Fruit fly (Drosophila melanogaster) whole organism, adult: ENCODE data around the gene CG14459.

ENCODE experiments used
- CG11617 ChIP-seq: fragments of 200-800 bp; sonication (Bioruptor generic); optimal IDR thresholded peaks from 2 replicates; lab custom pipeline; 2017; ENCODE audit warnings: mild to moderate bottlenecking, missing biosample characterization, missing genetic modification reagents, missing genetic modification characterization
- CG12768 ChIP-seq: fragments of 200-800 bp; sonication (Bioruptor generic); optimal IDR thresholded peaks from 2 replicates; lab custom pipeline; 2017; ENCODE audit warnings: missing biosample characterization, missing genetic modification characterization, mild to moderate bottlenecking, moderate library complexity, missing genetic modification reagents
- CG14711 ChIP-seq: fragments of 200-800 bp; sonication (Bioruptor generic); optimal IDR thresholded peaks from 2 replicates; lab custom pipeline; 2018; ENCODE audit warnings: missing biosample characterization, mild to moderate bottlenecking, missing genetic modification characterization, moderate library complexity
- CG1620 ChIP-seq: fragments of 200-800 bp; sonication (Bioruptor generic); optimal IDR thresholded peaks from 2 replicates; lab custom pipeline; 2016; ENCODE audit warnings: missing biosample characterization, missing genetic modification characterization
- CG33017 ChIP-seq: fragments of 200-800 bp; sonication (Bioruptor generic); optimal IDR thresholded peaks from 2 replicates; lab custom pipeline; 2018; ENCODE audit warnings: missing biosample characterization, mild to moderate bottlenecking, missing genetic modification characterization, moderate library complexity
- CG5204 ChIP-seq: fragments of 200-800 bp; sonication (Bioruptor generic); optimal IDR thresholded peaks from 2 replicates; lab custom pipeline; 2016; ENCODE audit warnings: missing biosample characterization, missing genetic modification characterization
- CG7045 ChIP-seq: fragments of 200-800 bp; sonication (Bioruptor generic); optimal IDR thresholded peaks from 2 replicates; lab custom pipeline; 2017; ENCODE audit warnings: missing biosample characterization, mild to moderate bottlenecking, missing genetic modification characterization
- CG7101 ChIP-seq: fragments of 200-800 bp; sonication (Bioruptor generic); optimal IDR thresholded peaks from 2 replicates; lab custom pipeline; 2018; ENCODE audit warnings: missing biosample characterization, mild to moderate bottlenecking, missing genetic modification characterization, moderate library complexity
- Clk ChIP-seq: fragments of 200-800 bp; sonication (Bioruptor generic); optimal IDR thresholded peaks from 2 replicates; lab custom pipeline; 2017; ENCODE audit warnings: missing biosample characterization, missing genetic modification characterization
- Crg-1 ChIP-seq: fragments of 200-800 bp; sonication (Bioruptor generic); optimal IDR thresholded peaks from 2 replicates; lab custom pipeline; 2016; ENCODE audit warnings: missing biosample characterization, missing genetic modification characterization
- Hr96 ChIP-seq: fragments of 200-800 bp; sonication (Bioruptor generic); optimal IDR thresholded peaks from 2 replicates; lab custom pipeline; 2016; ENCODE audit warnings: missing biosample characterization, missing genetic modification characterization
- Mnt ChIP-seq: fragments of 200-800 bp; sonication (Bioruptor generic); optimal IDR thresholded peaks from 2 replicates; lab custom pipeline; 2016; ENCODE audit warnings: missing biosample characterization, mild to moderate bottlenecking, missing genetic modification characterization
- bab1 ChIP-seq: fragments of 200-800 bp; sonication (Bioruptor generic); optimal IDR thresholded peaks from 3 replicates; lab custom pipeline; 2019; ENCODE audit warnings: missing biosample characterization, mild to moderate bottlenecking, missing genetic modification characterization, moderate library complexity
- cic ChIP-seq: fragments of 200-800 bp; sonication (Bioruptor generic); optimal IDR thresholded peaks from 2 replicates; lab custom pipeline; 2017; ENCODE audit warnings: missing biosample characterization, mild to moderate bottlenecking, missing genetic modification characterization, moderate library complexity
- cnc ChIP-seq, 2 experiments: fragments of >200 bp; optimal IDR thresholded peaks; 2 replicates each; lab custom pipeline; 2017
- kay ChIP-seq: fragments of 200-800 bp; sonication (Bioruptor generic); peaks from one replicate; lab custom pipeline; 2016; ENCODE audit warnings: missing biosample characterization, missing genetic modification characterization, borderline replicate concordance
- pad ChIP-seq: fragments of 200-800 bp; sonication (Bioruptor generic); optimal IDR thresholded peaks from 3 replicates; lab custom pipeline; 2017; ENCODE audit warnings: missing biosample characterization, missing genetic modification characterization, mild to moderate bottlenecking, moderate library complexity, missing genetic modification reagents
- tj ChIP-seq: fragments of 200-800 bp; sonication (Bioruptor generic); optimal IDR thresholded peaks from 3 replicates; lab custom pipeline; 2017; ENCODE audit warnings: missing biosample characterization, mild to moderate bottlenecking, missing genetic modification characterization, moderate library complexity
- toe ChIP-seq: fragments of 200-800 bp; sonication (Bioruptor generic); optimal IDR thresholded peaks from 2 replicates; lab custom pipeline; 2016; ENCODE audit warnings: missing biosample characterization, missing genetic modification characterization

The CG14459 gene

dm6 chr3L:22645327-22645726 lies 7.6 kb upstream of the CG14459 start, which contains the start of gene CG33766:
Gene CG33766 (plus strand): TSS chr3L:22645627.
- no peak for TF ChIP-seq CG1620
- no peak for TF ChIP-seq bab1
- TF ChIP-seq tj (GFP tag; lab: Kevin White, UChicago), result no peak
- no peak for TF ChIP-seq cnc (optimal IDR thresholded peaks at IDR 0.05; lab: Kevin White, UChicago)
- no peak for TF ChIP-seq Crg-1 (GFP tag; lab: Kevin White, UChicago)
- TF ChIP-seq CG33017 (tag; lab: Kevin White, UChicago), result no peak
- TF ChIP-seq kay, result no peak
- no peak for TF ChIP-seq toe (GFP tag; lab: Kevin White, UChicago)
- no peak for TF ChIP-seq CG7045 (GFP tag; lab: Kevin White, UChicago)
- no peak for TF ChIP-seq Hr96 (GFP tag; lab: Kevin White, UChicago)
- no peak for TF ChIP-seq CG14711 (tag; lab: Kevin White, UChicago)
- no peak for TF ChIP-seq CG5204 (GFP tag; lab: Kevin White, UChicago)
- TF ChIP-seq cic (GFP tag; lab: Kevin White, UChicago), result no peak
- TF ChIP-seq Mnt, result no peak
- no peak for TF ChIP-seq pad
- TF ChIP-seq CG12768, result no peak

dm6 chr3L:22642276-22642900 lies 4.7 kb upstream of the CG14459 start:
- TF ChIP-seq CG5204 (GFP tag; lab: Kevin White, UChicago) (no peak), CG14711 (tag; lab: Kevin White, UChicago) (no peak), CG11617 (GFP tag; lab: Kevin White, UChicago) (no peak), bab1 (no peak), Crg-1 (GFP tag; lab: Kevin White, UChicago) (no peak), cnc (optimal IDR thresholded peaks at IDR 0.05; lab: Kevin White, UChicago) (no peak), Clk (GFP tag; lab: Kevin White, UChicago) (no peak), CG7045 (GFP tag; lab: Kevin White, UChicago) (no peak)

- TF ChIP-seq Crg-1 (GFP tag; lab: Kevin White, UChicago) (no peak), CG1620 (no peak), toe (GFP tag; lab: Kevin White, UChicago) (no peak)
These were observed 3.6 kb downstream of the CG14459 start for dm6 chr3L:22634111-22634510.

dm6 chr3L:22616784-22617183 lies 20.9 kb downstream of the CG14459 start:
- TF ChIP-seq Hr96 (GFP tag; lab: Kevin White, UChicago) (no peak), CG12768 (no peak)

- TF ChIP-seq CG7101 (tag; lab: Kevin White, UChicago) (no peak), bab1 (no peak), pad (no peak), CG33017 (tag; lab: Kevin White, UChicago) (no peak), tj (GFP tag; lab: Kevin White, UChicago) (no peak), Clk (GFP tag; lab: Kevin White, UChicago) (no peak), cic (GFP tag; lab: Kevin White, UChicago) (no peak), CG12768 (no peak), CG11617 (GFP tag; lab: Kevin White, UChicago) (no peak), cnc (optimal IDR thresholded peaks at IDR 0.05; lab: Kevin White, UChicago) (no peak), CG7045 (GFP tag; lab: Kevin White, UChicago) (no peak)
These were observed 30.6 kb downstream of the CG14459 start for dm6 chr3L:22607076-22607475.

- no peak for TF ChIP-seq CG14711 (tag; lab: Kevin White, UChicago)
These were observed 31.9 kb downstream of the CG14459 start, which contains the start of gene ND-B14.5AL for dm6 chr3L:22605637-22606419. Gene ND-B14.5AL (plus strand): TSS chr3L:22606369.

dm6 chr3L:22589135-22589534 lies 48.6 kb downstream of the CG14459 start:
- TF ChIP-seq CG12768 (no peak), CG1620 (no peak), pad (no peak), Clk (GFP tag; lab: Kevin White, UChicago) (no peak), CG5204 (GFP tag; lab: Kevin White, UChicago) (no peak), CG7101 (tag; lab: Kevin White, UChicago) (no peak)
